Fruit fly (Drosophila melanogaster) whole organism: ENCODE measurements around the gene PH4alphaSG1.

ENCODE experiments used
- CG8478 ChIP-seq: fragments of >200 bp; optimal IDR thresholded peaks from 2 replicates; lab custom pipeline; 2018; ENCODE audit warnings: inconsistent platforms
- Dll ChIP-seq: fragments of >200 bp; optimal IDR thresholded peaks from 2 replicates; lab custom pipeline; 2017
- EcR ChIP-seq, 2 experiments: fragments of >200 bp; optimal IDR thresholded peaks; 2 replicates each; lab custom pipeline; 2017; ENCODE audit warnings: missing biosample characterization in 2 of 2, missing genetic modification characterization in 2 of 2, missing genetic modification reagents in 2 of 2
- pan ChIP-seq: fragments of >200 bp; optimal IDR thresholded peaks from 2 replicates; lab custom pipeline; 2017
- psq ChIP-seq: fragments of >200 bp; optimal IDR thresholded peaks from 2 replicates; lab custom pipeline; 2017
- usp ChIP-seq: fragments of >200 bp; optimal IDR thresholded peaks from 2 replicates; lab custom pipeline; 2017; ENCODE audit warnings: missing biosample characterization, missing genetic modification characterization, mixed read lengths

PH4alphaSG1 gene

DNA sequence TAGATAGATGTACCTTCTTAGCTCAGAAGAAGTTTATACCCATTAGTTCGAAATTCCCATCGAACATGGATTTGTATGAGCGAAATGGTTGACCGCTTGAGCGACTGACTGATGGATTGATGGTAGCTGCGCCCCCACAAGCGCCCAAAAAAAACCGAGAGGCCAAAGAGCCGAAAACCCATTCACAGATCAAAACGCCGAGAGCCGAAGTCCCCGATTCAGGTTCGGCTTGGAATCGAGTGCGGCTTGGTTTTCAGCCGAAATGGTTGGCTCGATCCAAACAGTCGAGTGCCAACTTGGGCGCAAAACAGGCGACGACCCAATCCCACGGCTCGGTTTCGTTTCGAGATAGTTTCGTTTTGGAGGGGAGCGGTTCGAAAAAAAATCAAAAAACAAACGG lies 45.3 kb downstream of the PH4alphaSG1 start:
- no peak for TF ChIP-seq psq (lab: Kevin White, UChicago)

- TF ChIP-seq Dll (lab: Kevin White, UChicago) (no peak), EcR (GFP tag; optimal IDR thresholded peaks at IDR 0.05; lab: Kevin White, UChicago) (no peak), pan (lab: Kevin White, UChicago) (no peak), psq (lab: Kevin White, UChicago) (no peak), usp (GFP tag; lab: Kevin White, UChicago) (no peak)
These were observed 46.2 kb downstream of the PH4alphaSG1 start, which contains the start of the genes CG2224 and CDase for dm6 chr3R:30459066-30459935. CG2224 (minus strand) TSS chr3R:30459300. CDase (plus strand) TSS chr3R:30459521.

- no peak for TF ChIP-seq Dll (lab: Kevin White, UChicago)
These were observed 49.5 kb downstream of the PH4alphaSG1 start, which contains the start of gene aralar1 for dm6 chr3R:30455817-30456544. aralar1 (minus strand) TSS chr3R:30455867.

dm6 chr3R:30454442-30454841 lies 51.0 kb downstream of the PH4alphaSG1 start:
- TF ChIP-seq psq (lab: Kevin White, UChicago) (no peak), Dll (lab: Kevin White, UChicago) (no peak), pan (lab: Kevin White, UChicago) (no peak), CG8478 (no peak), usp (GFP tag; lab: Kevin White, UChicago) (no peak), EcR (GFP tag; optimal IDR thresholded peaks at IDR 0.05; lab: Kevin White, UChicago) (no peak)
